Worm (Caenorhabditis elegans) whole organism, early embryonic: ENCODE results near the gene str-124.

ENCODE experiments used
- B0310.2 ChIP-seq: sonication (generic microtip); optimal IDR thresholded peaks from 2 replicates; lab custom pipeline; 2016; ENCODE audit warnings: mild to moderate bottlenecking, missing genetic modification characterization, missing compliant biosample characterization
- F13C5.2 ChIP-seq: sonication (generic microtip); optimal IDR thresholded peaks from 2 replicates; lab custom pipeline; 2017; ENCODE audit warnings: mild to moderate bottlenecking, missing genetic modification characterization, inconsistent platforms, missing compliant biosample characterization
- aly-1 ChIP-seq: sonication (generic microtip); optimal IDR thresholded peaks from 2 replicates; lab custom pipeline; 2016; ENCODE audit warnings: missing genetic modification characterization, missing compliant biosample characterization
- ama-1 ChIP-seq: fragments of 150-350 bp; optimal IDR thresholded peaks from 2 replicates; lab custom pipeline; 2014
- ceh-13 ChIP-seq: fragments of 200-800 bp; sonication (Bioruptor generic); optimal IDR thresholded peaks from 2 replicates; lab custom pipeline; 2018; ENCODE audit warnings: mild to moderate bottlenecking, missing genetic modification characterization, missing compliant biosample characterization
- ceh-36 ChIP-seq: sonication (generic microtip); optimal IDR thresholded peaks from 2 replicates; lab custom pipeline; 2016; ENCODE audit warnings: missing genetic modification characterization, inconsistent platforms, missing compliant biosample characterization
- ets-7 ChIP-seq: sonication (generic microtip); optimal IDR thresholded peaks from 2 replicates; lab custom pipeline; 2016; ENCODE audit warnings: missing genotype, missing genetic modification characterization, missing compliant biosample characterization
- flt-1 ChIP-seq: fragments of 200-800 bp; sonication (Bioruptor generic); IDR thresholded peaks from 2 replicates; pipeline ENCODE4 v1.3.6; 2022; ENCODE audit warnings: missing genetic modification characterization, missing compliant biosample characterization
- hmbx-1 ChIP-seq: sonication (generic microtip); optimal IDR thresholded peaks from 2 replicates; lab custom pipeline; 2016; ENCODE audit warnings: mild to moderate bottlenecking, missing genetic modification characterization, missing compliant biosample characterization
- hmg-4 ChIP-seq: fragments of 200-800 bp; sonication (Bioruptor generic); optimal IDR thresholded peaks from 2 replicates; lab custom pipeline; 2018; ENCODE audit warnings: mild to moderate bottlenecking, missing genetic modification characterization, missing compliant biosample characterization
- hnd-1 ChIP-seq: sonication (generic microtip); optimal IDR thresholded peaks from 2 replicates; lab custom pipeline; 2016; ENCODE audit warnings: missing genetic modification characterization, missing compliant biosample characterization
- pes-1 ChIP-seq: fragments of 200-800 bp; sonication (Bioruptor generic); IDR thresholded peaks from 2 replicates; pipeline ENCODE4 v1.3.6; 2022; ENCODE audit warnings: missing genetic modification reagents, missing genetic modification characterization, missing compliant biosample characterization
- scrt-1 ChIP-seq: fragments of 200-800 bp; sonication (Bioruptor generic); IDR thresholded peaks from 2 replicates; pipeline ENCODE4 v1.3.6; 2022; ENCODE audit warnings: missing genetic modification characterization, missing compliant biosample characterization
- sea-1 ChIP-seq: fragments of 200-800 bp; sonication (Bioruptor generic); conservative IDR thresholded peaks from 2 replicates; pipeline ENCODE4 v1.3.6; 2022; ENCODE audit warnings: missing genetic modification characterization, missing compliant biosample characterization
- tbx-11 ChIP-seq: fragments of 200-800 bp; sonication (Bioruptor generic); IDR thresholded peaks from 2 replicates; pipeline ENCODE4 v1.3.6; 2022; ENCODE audit warnings: missing genetic modification characterization, missing compliant biosample characterization
- tbx-37 ChIP-seq: fragments of 200-800 bp; sonication (Bioruptor generic); conservative IDR thresholded peaks from 2 replicates; pipeline ENCODE4 v1.3.6; 2022; ENCODE audit warnings: missing genetic modification reagents, missing genetic modification characterization, missing compliant biosample characterization
- tra-4 ChIP-seq: sonication (generic microtip); optimal IDR thresholded peaks from 2 replicates; lab custom pipeline; 2017; ENCODE audit warnings: missing genetic modification characterization, missing compliant biosample characterization

Gene str-124

DNA sequence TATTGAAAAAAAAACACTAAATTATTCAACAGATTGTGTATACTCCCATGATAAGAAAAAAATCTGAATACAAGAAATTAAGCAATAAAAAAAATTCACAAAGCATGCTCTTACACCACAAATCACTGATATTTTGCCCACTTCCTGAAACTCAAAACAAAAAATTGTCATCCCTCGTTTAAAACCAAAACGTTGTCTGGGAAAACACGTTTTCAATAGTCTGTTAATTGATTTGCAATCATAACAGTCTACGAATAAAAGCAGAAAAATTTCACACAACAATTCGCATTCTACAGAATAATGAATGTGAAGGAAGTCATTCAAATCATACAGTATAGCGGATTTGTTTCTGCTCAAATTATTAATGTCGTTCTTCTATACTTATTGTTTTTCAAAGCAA lies at the start of gene str-124:
Gene str-124 (plus strand): TSS at position 301 of the 400 bp plus-strand sequence.
- TF ChIP-seq F13C5.2 (no peak), hmg-4 (GFP tag; lab: Kevin White, UChicago) (no peak), flt-1 (GFP tag; lab: Robert Waterston, UW) (no peak)

- TF ChIP-seq pes-1 (no peak), hnd-1 (no peak)
Observed at ce11 chrX:12738454-12738853, 49.3 kb upstream of the str-124 start, which contains the start of gene pgp-13. Gene pgp-13 (plus strand): TSS chrX:12738754.

- TF ChIP-seq sea-1 (no peak), ceh-36 (no peak), ama-1 (lab: Kevin White, UChicago) (no peak), flt-1 (GFP tag; lab: Robert Waterston, UW) (no peak), B0310.2 (no peak), ceh-13 (GFP tag; lab: Kevin White, UChicago) (no peak), F13C5.2 (no peak), ets-7 (tag; lab: Kevin White, UChicago) (no peak), scrt-1 (GFP tag; lab: Robert Waterston, UW) (no peak), tra-4 (tag; lab: Kevin White, UChicago) (no peak)
Observed at ce11 chrX:12749530-12750240, 38.0 kb upstream of the str-124 start, which contains the start of gene pgp-14. Gene pgp-14 (minus strand): TSS chrX:12749580.

- TF ChIP-seq scrt-1 (GFP tag; lab: Robert Waterston, UW), result no peak
- TF ChIP-seq ceh-13 (GFP tag; lab: Kevin White, UChicago), result no peak
- TF ChIP-seq B0310.2, result no peak
- no peak for TF ChIP-seq aly-1 (tag; lab: Kevin White, UChicago)
- no peak for TF ChIP-seq tbx-11
- no peak for TF ChIP-seq F13C5.2
- no peak for TF ChIP-seq ama-1 (lab: Kevin White, UChicago)
- TF ChIP-seq pes-1, result no peak
Observed at ce11 chrX:12750805-12751204, 36.9 kb upstream of the str-124 start.

DNA sequence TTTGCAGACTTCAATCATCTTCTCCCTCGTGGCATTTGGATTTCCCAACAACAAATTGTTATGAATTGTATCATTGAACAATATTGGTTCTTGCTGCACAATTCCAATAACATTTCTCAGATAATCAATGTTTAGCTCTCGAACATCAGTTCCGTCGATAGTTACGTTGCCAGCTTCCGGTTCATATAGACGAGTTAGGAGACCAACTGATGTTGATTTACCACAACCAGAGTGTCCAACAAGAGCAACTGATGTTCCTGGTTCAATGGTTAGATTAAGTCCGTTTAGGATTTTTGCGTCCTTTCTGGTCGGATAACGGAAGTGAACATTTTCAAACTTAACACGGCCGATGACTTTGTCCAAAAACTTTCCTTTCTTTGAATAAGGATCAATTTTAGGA lies 33.7 kb upstream of the str-124 start:
- TF ChIP-seq hnd-1 (no peak), aly-1 (tag; lab: Kevin White, UChicago) (no peak), pes-1 (no peak), tbx-11 (no peak), hmg-4 (GFP tag; lab: Kevin White, UChicago) (no peak), ceh-13 (GFP tag; lab: Kevin White, UChicago) (no peak), ets-7 (tag; lab: Kevin White, UChicago) (no peak)

- TF ChIP-seq tra-4 (tag; lab: Kevin White, UChicago), result no peak
- no peak for TF ChIP-seq flt-1 (GFP tag; lab: Robert Waterston, UW)
- no peak for TF ChIP-seq tbx-11
- TF ChIP-seq ama-1 (lab: Kevin White, UChicago), result no peak
- TF ChIP-seq hmg-4 (GFP tag; lab: Kevin White, UChicago), result no peak
- no peak for TF ChIP-seq scrt-1 (GFP tag; lab: Robert Waterston, UW)
- TF ChIP-seq ets-7 (tag; lab: Kevin White, UChicago), result no peak
- no peak for TF ChIP-seq aly-1 (tag; lab: Kevin White, UChicago)
Observed at ce11 chrX:12755021-12755420, 32.7 kb upstream of the str-124 start.

- TF ChIP-seq B0310.2 (no peak), flt-1 (GFP tag; lab: Robert Waterston, UW) (no peak), F13C5.2 (no peak), hnd-1 (no peak), tbx-37 (GFP tag; lab: Robert Waterston, UW) (no peak), ceh-13 (GFP tag; lab: Kevin White, UChicago) (no peak), scrt-1 (GFP tag; lab: Robert Waterston, UW) (no peak), tbx-11 (no peak), ets-7 (tag; lab: Kevin White, UChicago) (no peak), ama-1 (lab: Kevin White, UChicago) (no peak), ceh-36 (no peak), sea-1 (no peak), pes-1 (no peak), aly-1 (tag; lab: Kevin White, UChicago) (no peak), hmg-4 (GFP tag; lab: Kevin White, UChicago) (no peak), tra-4 (tag; lab: Kevin White, UChicago) (no peak)
Observed at ce11 chrX:12759010-12759409, 28.7 kb upstream of the str-124 start.

DNA sequence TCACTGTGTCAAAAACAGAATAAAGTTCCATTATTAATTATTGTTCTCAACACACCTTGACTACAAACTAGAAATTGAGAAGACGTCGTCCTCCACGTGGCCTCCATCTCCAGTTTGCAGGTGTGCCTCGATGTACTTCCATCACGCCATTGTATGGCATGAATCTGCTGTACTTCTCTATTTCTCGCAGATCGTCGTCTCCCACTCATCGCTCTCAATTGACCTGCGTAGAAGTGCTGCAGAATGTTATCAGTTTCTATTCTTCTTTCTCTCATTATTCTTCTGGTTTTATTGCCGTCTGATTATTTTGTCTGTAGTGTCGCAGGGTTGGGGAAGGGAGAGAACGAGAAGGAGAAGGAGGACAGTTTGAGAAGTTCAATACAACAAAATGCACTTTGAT lies 28.1 kb upstream of the str-124 start:
- TF ChIP-seq pes-1 (no peak), tra-4 (tag; lab: Kevin White, UChicago) (no peak), hnd-1 (no peak), ama-1 (lab: Kevin White, UChicago) (no peak), tbx-11 (no peak), B0310.2 (no peak), hmg-4 (GFP tag; lab: Kevin White, UChicago) (no peak), scrt-1 (GFP tag; lab: Robert Waterston, UW) (no peak), sea-1 (no peak), F13C5.2 (no peak), aly-1 (tag; lab: Kevin White, UChicago) (no peak), flt-1 (GFP tag; lab: Robert Waterston, UW) (no peak), ceh-13 (GFP tag; lab: Kevin White, UChicago) (no peak), tbx-37 (GFP tag; lab: Robert Waterston, UW) (no peak), ceh-36 (no peak), hmbx-1 (tag; lab: Kevin White, UChicago) (no peak), ets-7 (tag; lab: Kevin White, UChicago) (no peak)
